Fruit fly (Drosophila melanogaster): Measurements from ENCODE around the gene CG5011.

Gene CG5011

dm6 chr2L:1185642-1186497, 14.6 kb upstream of the CG5011 start, which contains the start of gene CG5001:
TSS of gene CG5001 (plus strand) at chr2L:1185757.
- TF ChIP-seq CG17801 (GFP tag; optimal IDR thresholded peaks at IDR 0.05; ENCODE audit: partially characterized antibody): peak; percentile 71

dm6 chr2L:1199166-1199565, 1.3 kb upstream of the CG5011 start, which contains the start of the genes CG5139 and CG43348:
TSS of gene CG5139 (minus strand) at chr2L:1199266.
TSS of gene CG43348 (plus strand) at chr2L:1199412.
- no peak for TF ChIP-seq CG17801 (GFP tag; optimal IDR thresholded peaks at IDR 0.05; ENCODE audit: partially characterized antibody)

DNA sequence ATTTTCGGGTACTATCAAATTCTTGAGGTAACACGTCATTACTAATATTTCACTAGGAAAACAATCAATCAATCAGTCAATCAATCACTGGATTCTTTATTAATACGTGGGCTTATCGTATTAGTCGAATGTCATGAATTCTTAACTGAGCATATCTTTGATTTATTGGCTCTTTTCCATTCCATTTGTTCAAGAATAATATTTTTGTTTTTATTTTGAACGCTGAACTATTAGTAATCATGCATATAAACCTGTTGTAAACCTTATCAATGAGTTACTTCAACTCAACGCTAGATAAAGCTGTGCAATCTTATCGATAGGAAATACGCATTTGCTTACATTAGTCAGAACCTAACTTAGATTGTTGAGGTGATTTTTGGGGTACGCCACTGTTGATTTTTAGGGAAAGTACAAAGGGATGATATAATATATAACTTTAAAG, 946 bp downstream of the CG5011 start:
- TF ChIP-seq CG17801 (GFP tag; optimal IDR thresholded peaks at IDR 0.05; ENCODE audit: partially characterized antibody): no peak

- TF ChIP-seq CG17801 (GFP tag; optimal IDR thresholded peaks at IDR 0.05; ENCODE audit: partially characterized antibody): no peak
Measured at dm6 chr2L:1202445-1202844, 2.0 kb downstream of the CG5011 start.

DNA sequence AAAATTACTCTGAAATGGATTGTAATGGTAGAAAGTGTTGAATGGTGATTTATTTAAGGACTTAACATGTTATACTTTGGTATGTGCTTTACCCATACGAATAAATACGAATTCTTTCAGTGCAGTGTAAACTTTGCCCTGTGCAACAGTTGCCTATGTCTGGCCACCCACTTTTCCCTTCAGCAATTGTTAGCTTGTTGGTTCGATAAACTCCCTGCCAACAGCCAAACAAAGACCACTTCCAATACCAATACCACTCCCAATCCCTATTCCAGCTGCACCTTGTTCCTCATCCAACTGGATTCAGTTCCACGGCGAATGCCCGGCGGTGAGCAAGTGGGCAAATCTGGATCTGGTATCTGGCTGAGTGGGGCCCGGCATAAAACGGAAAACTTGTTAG, 3.4 kb downstream of the CG5011 start, which contains the start of gene CG14342:
CG14342 (plus strand) TSS at position 301 of the 400 bp plus-strand sequence.
- TF ChIP-seq CG17801 (GFP tag; optimal IDR thresholded peaks at IDR 0.05; ENCODE audit: partially characterized antibody): no peak

- no peak for TF ChIP-seq CG17801 (GFP tag; optimal IDR thresholded peaks at IDR 0.05; ENCODE audit: partially characterized antibody)
Measured at dm6 chr2L:1207432-1207831, 7.0 kb downstream of the CG5011 start.

DNA sequence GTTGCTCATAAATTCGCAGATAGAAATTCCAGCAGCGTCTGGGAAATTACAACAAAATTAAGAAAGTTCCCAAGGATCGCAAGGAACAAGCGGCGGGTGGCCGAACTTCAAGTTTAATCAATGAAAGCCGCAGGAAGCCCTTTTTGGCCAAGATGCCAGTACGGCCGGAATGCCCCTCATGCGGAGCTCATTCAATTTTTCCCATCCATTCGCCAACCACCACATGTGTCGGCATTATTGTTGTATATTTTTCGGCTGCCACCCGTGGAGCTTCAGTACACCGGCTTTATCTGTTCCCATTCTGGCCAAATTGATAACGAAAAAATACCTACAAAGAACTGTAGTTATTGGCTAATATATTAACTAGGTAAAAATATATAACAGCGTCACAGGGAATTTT, 11.1 kb downstream of the CG5011 start:
- no peak for TF ChIP-seq CG17801 (GFP tag; optimal IDR thresholded peaks at IDR 0.05; ENCODE audit: partially characterized antibody)

DNA sequence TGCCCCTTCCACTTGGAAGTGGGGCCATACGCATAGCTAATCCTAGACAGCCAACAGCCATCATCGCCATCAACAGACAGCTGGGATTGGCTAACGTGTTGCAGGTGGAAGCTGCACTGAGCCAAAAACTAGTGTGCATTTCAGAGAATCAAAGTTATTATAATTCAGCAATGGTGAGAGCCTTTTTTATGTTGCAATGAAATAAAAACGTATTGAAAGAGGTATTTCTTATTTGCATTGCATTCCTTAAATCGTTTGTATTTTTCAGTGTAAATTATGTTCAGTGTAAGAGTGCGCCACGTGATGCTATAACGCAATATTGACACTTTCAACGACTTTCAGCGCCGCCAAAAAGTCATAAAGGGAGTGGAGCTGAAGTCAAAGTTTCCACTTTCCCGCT, 13.1 kb downstream of the CG5011 start:
- no peak for TF ChIP-seq CG17801 (GFP tag; optimal IDR thresholded peaks at IDR 0.05; ENCODE audit: partially characterized antibody)

dm6 chr2L:1214465-1214864, 14.0 kb downstream of the CG5011 start:
- TF ChIP-seq CG17801 (GFP tag; optimal IDR thresholded peaks at IDR 0.05; ENCODE audit: partially characterized antibody): no peak

DNA sequence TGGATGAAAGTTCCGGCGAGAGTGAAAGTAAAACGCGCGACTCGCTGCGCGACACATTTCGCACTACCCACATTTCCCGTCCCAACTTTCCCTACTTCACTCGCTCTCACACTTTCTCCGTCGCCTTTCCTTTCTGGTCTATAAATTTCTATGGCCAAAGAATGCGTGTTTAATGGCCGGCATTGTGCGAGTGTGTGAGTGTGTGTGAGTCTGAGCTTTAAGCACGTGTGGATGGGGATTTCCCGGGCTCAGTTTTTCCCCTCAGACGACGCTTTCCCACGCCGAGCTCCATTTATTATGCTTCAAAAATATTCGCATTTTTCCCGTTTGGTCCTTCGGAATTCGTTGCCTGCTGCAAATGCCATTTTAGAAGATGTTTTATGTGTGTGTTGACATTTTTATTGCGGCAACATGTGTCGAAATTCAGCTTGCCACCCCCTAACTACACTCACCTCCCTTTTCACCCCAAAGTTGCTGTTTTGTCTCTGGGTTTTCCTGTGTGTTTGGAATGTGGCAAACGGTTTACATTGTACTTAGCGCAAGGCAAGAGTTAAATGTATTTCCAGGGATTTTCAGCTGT, 16.7 kb downstream of the CG5011 start:
- TF ChIP-seq CG17801 (GFP tag; optimal IDR thresholded peaks at IDR 0.05; ENCODE audit: partially characterized antibody): no peak

- TF ChIP-seq CG17801 (GFP tag; optimal IDR thresholded peaks at IDR 0.05; ENCODE audit: partially characterized antibody): no peak
Measured at dm6 chr2L:1217892-1218473, 17.5 kb downstream of the CG5011 start.

dm6 chr2L:1218475-1218874, 18.0 kb downstream of the CG5011 start:
- TF ChIP-seq CG17801 (GFP tag; optimal IDR thresholded peaks at IDR 0.05; ENCODE audit: partially characterized antibody): no peak

DNA sequence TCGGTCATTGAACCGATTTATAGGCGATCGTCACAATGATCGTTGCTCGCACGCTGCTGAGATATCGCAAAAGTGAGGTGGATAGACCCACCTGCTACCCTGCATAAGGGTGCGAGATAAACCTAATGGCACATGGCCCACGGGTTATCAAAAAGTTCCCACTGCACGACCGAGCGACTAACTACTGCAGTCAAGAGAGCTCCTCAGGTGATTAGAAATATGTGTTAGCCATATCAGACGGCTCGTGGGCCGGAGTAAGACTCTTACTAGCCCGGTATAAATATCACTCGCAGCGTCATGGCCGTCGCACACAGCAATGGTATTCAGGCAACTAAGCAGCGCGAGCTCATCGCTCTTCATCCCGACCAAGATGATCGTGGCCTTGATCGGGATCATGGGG, 18.5 kb downstream of the CG5011 start, which contains the start of gene CG42329:
CG42329 (plus strand) TSS at position 301 of the 400 bp plus-strand sequence.
- TF ChIP-seq CG17801 (GFP tag; optimal IDR thresholded peaks at IDR 0.05; ENCODE audit: partially characterized antibody): no peak

DNA sequence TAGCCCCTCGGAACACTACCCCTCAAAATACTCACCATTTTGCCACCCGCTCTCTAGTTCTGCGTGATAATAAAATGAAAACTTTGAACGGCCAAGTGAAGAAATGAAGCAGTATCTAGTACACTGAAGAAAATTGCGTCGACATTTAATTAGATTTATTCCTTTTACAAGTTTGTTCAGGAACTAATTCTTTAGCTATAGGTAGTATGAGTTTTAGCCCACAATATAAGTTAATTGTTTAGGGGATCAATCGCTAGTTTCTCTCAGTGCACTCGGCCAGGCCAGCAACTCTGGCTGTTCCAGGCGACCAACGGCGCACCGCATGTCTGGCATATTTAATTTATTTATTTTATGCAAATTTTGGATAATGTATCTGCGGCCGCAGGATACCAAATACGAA, 30.2 kb downstream of the CG5011 start:
- no peak for TF ChIP-seq CG17801 (GFP tag; optimal IDR thresholded peaks at IDR 0.05; ENCODE audit: partially characterized antibody)

dm6 chr2L:1239736-1240135, 39.3 kb downstream of the CG5011 start, which contains the start of gene CG5397:
TSS of gene CG5397 (plus strand) at chr2L:1240036.
- TF ChIP-seq CG17801 (GFP tag; optimal IDR thresholded peaks at IDR 0.05; ENCODE audit: partially characterized antibody): no peak

All from ovary, adult (tissue).